Fruit fly (Drosophila melanogaster): ENCODE data around the gene CG13085.
A peak's percentile ranks its signal among the peaks of the same experiment; 100 is the strongest.

The CG13085 gene

DNA sequence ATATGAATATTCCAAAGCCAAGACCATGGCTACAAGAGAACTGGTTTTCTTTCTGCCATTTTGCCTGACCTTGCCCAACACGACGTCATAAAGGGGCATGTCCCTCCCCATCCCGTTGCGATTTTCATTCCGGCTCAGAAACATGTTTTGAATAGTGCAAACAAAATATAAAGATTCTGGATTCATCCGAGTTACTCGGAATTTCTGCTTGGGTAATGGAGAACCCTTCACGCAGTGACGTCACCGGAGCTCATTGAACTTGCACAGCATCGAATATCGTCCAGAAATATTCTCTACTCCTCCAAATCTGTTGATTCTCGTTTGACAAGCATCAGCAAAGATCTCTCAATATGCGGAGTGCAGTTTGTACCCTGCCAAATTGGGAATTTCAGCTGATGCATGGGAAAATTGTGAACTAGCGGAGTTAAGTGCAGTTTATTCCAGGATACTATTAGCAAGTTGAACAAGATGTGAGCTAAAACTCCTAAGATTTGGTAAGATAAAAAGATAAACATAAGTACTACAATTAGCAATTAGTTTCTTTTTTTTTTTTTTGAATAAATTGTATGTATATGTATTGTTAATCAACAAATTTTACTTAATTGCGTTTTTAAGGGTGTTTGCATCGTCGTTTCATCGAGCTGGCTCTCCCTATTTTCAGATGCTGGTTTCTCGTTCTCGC lies 30.4 kb downstream of the CG13085 start, which contains the start of gene CG10026:
Gene CG10026, plus strand, starts transcription at position 187 of the 682 bp plus-strand sequence.
- TF ChIP-seq jim (GFP tag; optimal IDR thresholded peaks at IDR 0.05) (no peak), Jra (GFP tag; optimal IDR thresholded peaks at IDR 0.05) (no peak), Sp1 (GFP tag; optimal IDR thresholded peaks at IDR 0.05) (peak; percentile 51), woc (GFP tag; optimal IDR thresholded peaks at IDR 0.05) (peak; percentile 31), usp (GFP tag; optimal IDR thresholded peaks at IDR 0.05) (no peak), sv (GFP tag; optimal IDR thresholded peaks at IDR 0.05) (no peak), Hr83 (GFP tag; optimal IDR thresholded peaks at IDR 0.05; ENCODE audit: poor library complexity, severe bottlenecking) (no peak), Myc (optimal IDR thresholded peaks at IDR 0.05) (no peak), fru (GFP tag; optimal IDR thresholded peaks at IDR 0.05) (peak; percentile 52), Rel (GFP tag; optimal IDR thresholded peaks at IDR 0.05) (no peak), Rel (tag; optimal IDR thresholded peaks at IDR 0.05) (no peak), tai (GFP tag; optimal IDR thresholded peaks at IDR 0.05) (no peak), dsf (GFP tag; optimal IDR thresholded peaks at IDR 0.05; ENCODE audit: borderline replicate concordance) (no peak), GATAd (GFP tag; optimal IDR thresholded peaks at IDR 0.05) (no peak), psq (GFP tag; optimal IDR thresholded peaks at IDR 0.05) (peak; percentile 61), Mio (GFP tag; optimal IDR thresholded peaks at IDR 0.05) (no peak), CG32264 (GFP tag; optimal IDR thresholded peaks at IDR 0.05) (no peak), ey (GFP tag; optimal IDR thresholded peaks at IDR 0.05) (peak; percentile 59), br (GFP tag; optimal IDR thresholded peaks at IDR 0.05) (peak; percentile 59), Vsx2 (GFP tag; optimal IDR thresholded peaks at IDR 0.05; ENCODE audit: partially characterized antibody) (no peak), rgr (GFP tag; optimal IDR thresholded peaks at IDR 0.05) (peak; percentile 62), foxo (GFP tag; optimal IDR thresholded peaks at IDR 0.05) (peak in 1 of 2 experiments; percentile 16), CrebA (GFP tag; optimal IDR thresholded peaks at IDR 0.05; ENCODE audit: borderline replicate concordance) (no peak), Dfd (GFP tag; optimal IDR thresholded peaks at IDR 0.05) (no peak), sage (GFP tag; optimal IDR thresholded peaks at IDR 0.05) (no peak), h (GFP tag; optimal IDR thresholded peaks at IDR 0.05) (peak; percentile 25), HLH106 (tag; optimal IDR thresholded peaks at IDR 0.05) (peak; percentile 53), N (GFP tag; optimal IDR thresholded peaks at IDR 0.05) (no peak), Hr78 (GFP tag; optimal IDR thresholded peaks at IDR 0.05) (no peak), brk (GFP tag; optimal IDR thresholded peaks at IDR 0.05) (no peak), Hnf4 (GFP tag; optimal IDR thresholded peaks at IDR 0.05) (no peak), Dif (GFP tag; optimal IDR thresholded peaks at IDR 0.05; ENCODE audit: partially characterized antibody) (peak; percentile 34), OdsH (GFP tag; optimal IDR thresholded peaks at IDR 0.05) (peak; percentile 58)

dm6 chr2L:19455209-19455608 lies 31.4 kb downstream of the CG13085 start:
- TF ChIP-seq rgr (GFP tag; optimal IDR thresholded peaks at IDR 0.05) (no peak), psq (GFP tag; optimal IDR thresholded peaks at IDR 0.05) (no peak), lola (GFP tag; optimal IDR thresholded peaks at IDR 0.05) (no peak), CG32264 (GFP tag; optimal IDR thresholded peaks at IDR 0.05) (no peak), sv (GFP tag; optimal IDR thresholded peaks at IDR 0.05) (no peak), sage (GFP tag; optimal IDR thresholded peaks at IDR 0.05) (no peak)

- TF ChIP-seq Rel (GFP tag; optimal IDR thresholded peaks at IDR 0.05) (no peak), Rel (tag; optimal IDR thresholded peaks at IDR 0.05) (peak; percentile 93), rgr (GFP tag; optimal IDR thresholded peaks at IDR 0.05) (no peak)
Measured at dm6 chr2L:19455723-19456122, 31.9 kb downstream of the CG13085 start.

DNA sequence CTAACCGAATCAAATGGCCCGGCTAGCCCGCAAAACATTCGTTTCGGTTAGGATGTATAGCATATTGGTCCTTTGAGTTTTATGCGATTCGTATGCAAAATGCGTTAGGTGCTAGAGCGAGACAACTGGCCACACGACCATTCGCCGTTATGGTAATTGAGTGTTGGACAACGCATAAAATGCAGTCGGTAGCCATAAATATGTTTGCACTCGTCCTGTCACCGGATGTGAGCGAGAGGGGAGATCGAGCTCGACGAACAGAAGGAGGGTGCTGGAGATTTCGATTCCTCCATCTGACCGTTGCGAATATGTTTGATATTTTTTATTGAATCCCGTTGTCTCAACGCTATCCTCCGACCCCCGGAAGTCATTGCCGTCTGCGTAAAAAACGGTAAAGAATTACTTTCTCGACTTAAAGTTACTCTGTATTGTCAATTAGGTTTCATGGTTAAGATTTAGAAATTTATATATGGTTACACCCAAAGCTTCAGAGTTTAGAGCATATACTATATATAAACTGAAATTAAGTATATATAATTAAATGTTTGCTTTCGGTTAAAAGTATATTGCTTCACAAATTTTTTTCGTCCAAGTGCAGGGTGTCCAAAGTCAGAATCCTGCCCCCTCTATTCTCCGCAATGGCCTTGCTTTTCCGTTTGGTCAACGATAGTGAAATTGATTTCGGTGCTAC lies 34.2 kb downstream of the CG13085 start:
- TF ChIP-seq dl (GFP tag; optimal IDR thresholded peaks at IDR 0.05; ENCODE audit: insufficient read depth in 1 of 2, partially characterized antibody in 2 of 2), result no peak
- no peak for TF ChIP-seq CG32264 (GFP tag; optimal IDR thresholded peaks at IDR 0.05)
- no peak for TF ChIP-seq Dfd (GFP tag; optimal IDR thresholded peaks at IDR 0.05)
- TF ChIP-seq dsf (GFP tag; optimal IDR thresholded peaks at IDR 0.05; ENCODE audit: borderline replicate concordance), result no peak
- no peak for TF ChIP-seq usp (GFP tag; optimal IDR thresholded peaks at IDR 0.05)
- no peak for TF ChIP-seq br (GFP tag; optimal IDR thresholded peaks at IDR 0.05)
- no peak for TF ChIP-seq lola (GFP tag; optimal IDR thresholded peaks at IDR 0.05)
- TF ChIP-seq jim (GFP tag; optimal IDR thresholded peaks at IDR 0.05), result no peak
- TF ChIP-seq sage (GFP tag; optimal IDR thresholded peaks at IDR 0.05), result no peak
- TF ChIP-seq rgr (GFP tag; optimal IDR thresholded peaks at IDR 0.05), result no peak
- TF ChIP-seq psq (GFP tag; optimal IDR thresholded peaks at IDR 0.05), result no peak
- no peak for TF ChIP-seq CG9705 (GFP tag; optimal IDR thresholded peaks at IDR 0.05)
- no peak for TF ChIP-seq Hr78 (GFP tag; optimal IDR thresholded peaks at IDR 0.05)
- no peak for TF ChIP-seq Hr83 (GFP tag; optimal IDR thresholded peaks at IDR 0.05; ENCODE audit: poor library complexity, severe bottlenecking)
- TF ChIP-seq brk (GFP tag; optimal IDR thresholded peaks at IDR 0.05), result no peak
- TF ChIP-seq woc (GFP tag; optimal IDR thresholded peaks at IDR 0.05), result no peak
- no peak for TF ChIP-seq Dif (GFP tag; optimal IDR thresholded peaks at IDR 0.05; ENCODE audit: partially characterized antibody)
- no peak for TF ChIP-seq h (GFP tag; optimal IDR thresholded peaks at IDR 0.05)
